Fruit fly (Drosophila melanogaster): ENCODE data around the gene Gorab.

Gene Gorab

DNA sequence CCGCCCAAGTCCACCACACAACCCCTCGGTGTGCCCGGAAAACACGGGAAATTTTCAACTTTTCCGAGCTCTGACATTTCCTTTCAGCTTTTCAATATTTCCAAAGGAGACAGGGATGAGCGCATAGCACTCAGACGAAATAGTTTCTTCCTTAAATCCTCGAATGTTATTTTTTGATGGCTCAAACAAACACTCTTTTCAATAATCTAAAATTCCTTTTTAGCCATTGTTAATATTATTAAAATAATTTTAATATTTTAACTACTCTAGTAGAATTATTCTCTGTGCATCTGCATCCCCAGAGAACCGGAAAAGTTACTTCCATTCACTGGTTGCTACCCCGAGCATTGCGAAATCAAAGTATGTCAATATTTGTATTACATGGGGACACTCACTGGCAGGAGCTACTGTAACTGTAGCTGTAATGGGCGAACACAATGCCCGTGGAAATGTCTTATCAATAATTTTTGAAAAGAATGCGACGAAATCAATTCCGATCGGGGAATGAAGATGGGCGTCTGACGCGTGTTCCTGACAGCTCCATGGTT is 29.1 kb upstream of the Gorab start:
- TF ChIP-seq lz (GFP tag; optimal IDR thresholded peaks at IDR 0.05): no peak
- TF ChIP-seq achi (GFP tag; optimal IDR thresholded peaks at IDR 0.05): no peak
- no peak for TF ChIP-seq CG11902 (GFP tag; optimal IDR thresholded peaks at IDR 0.05)
- no peak for TF ChIP-seq fd59A (GFP tag; optimal IDR thresholded peaks at IDR 0.05)
- no peak for TF ChIP-seq CG16779 (tag; optimal IDR thresholded peaks at IDR 0.05)
- no peak for TF ChIP-seq Hr38 (GFP tag; optimal IDR thresholded peaks at IDR 0.05)
- no peak for TF ChIP-seq Sox15 (GFP tag; optimal IDR thresholded peaks at IDR 0.05)
- no peak for TF ChIP-seq Smox (GFP tag; optimal IDR thresholded peaks at IDR 0.05)
- TF ChIP-seq ss (GFP tag; optimal IDR thresholded peaks at IDR 0.05): no peak
- TF ChIP-seq CG6276 (GFP tag; optimal IDR thresholded peaks at IDR 0.05): no peak
- TF ChIP-seq Gug (GFP tag; IDR thresholded peaks at IDR 0.05): no peak
- TF ChIP-seq Blimp-1 (GFP tag; optimal IDR thresholded peaks at IDR 0.05): no peak
- no peak for TF ChIP-seq Eip75B (GFP tag; optimal IDR thresholded peaks at IDR 0.05)
- TF ChIP-seq Hr4 (GFP tag; optimal IDR thresholded peaks at IDR 0.05): no peak

DNA sequence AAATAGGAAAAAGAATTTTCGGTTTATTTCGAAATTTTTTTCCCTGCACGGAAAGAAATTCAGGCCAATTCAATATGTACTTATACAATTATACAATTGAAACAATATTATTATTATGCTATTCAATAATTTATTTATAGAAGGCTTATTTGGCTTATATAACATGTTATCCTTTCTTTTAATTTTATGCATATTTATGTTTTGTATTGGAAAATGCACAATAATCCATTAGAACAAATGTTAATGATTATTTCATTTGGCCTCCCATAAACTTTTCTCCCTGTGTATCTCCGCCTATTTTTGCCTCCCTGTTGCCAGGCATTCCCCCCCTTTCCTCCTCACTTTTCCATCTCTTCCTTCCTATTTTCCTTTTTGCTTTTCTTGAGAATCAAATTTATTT is 19.2 kb upstream of the Gorab start:
- TF ChIP-seq CG8319 (GFP tag; optimal IDR thresholded peaks at IDR 0.05): no peak
- TF ChIP-seq spab (GFP tag; optimal IDR thresholded peaks at IDR 0.05): no peak
- no peak for TF ChIP-seq CG9139 (GFP tag; optimal IDR thresholded peaks at IDR 0.05)
- no peak for TF ChIP-seq CG32006 (GFP tag; optimal IDR thresholded peaks at IDR 0.05)
- no peak for TF ChIP-seq fkh (GFP tag; optimal IDR thresholded peaks at IDR 0.05)
- no peak for TF ChIP-seq topi (GFP tag; optimal IDR thresholded peaks at IDR 0.05)
- no peak for TF ChIP-seq Ets96B (tag; optimal IDR thresholded peaks at IDR 0.05)
- no peak for TF ChIP-seq CG11762 (GFP tag; optimal IDR thresholded peaks at IDR 0.05; ENCODE audit: insufficient read depth)
- no peak for TF ChIP-seq CG6854 (GFP tag; optimal IDR thresholded peaks at IDR 0.05)
- TF ChIP-seq net (GFP tag; optimal IDR thresholded peaks at IDR 0.05): no peak
- no peak for TF ChIP-seq esn (GFP tag; optimal IDR thresholded peaks at IDR 0.05)
- TF ChIP-seq CG1621 (tag; optimal IDR thresholded peaks at IDR 0.05): no peak
- no peak for TF ChIP-seq CG11902 (GFP tag; optimal IDR thresholded peaks at IDR 0.05)
- TF ChIP-seq CG11294 (GFP tag; IDR thresholded peaks at IDR 0.05): no peak; the same call in 1 of the 2 replicates
- TF ChIP-seq dsx (GFP tag; optimal IDR thresholded peaks at IDR 0.05; ENCODE audit: poor library complexity, severe bottlenecking): no peak
- TF ChIP-seq CG8119 (GFP tag; IDR thresholded peaks at IDR 0.05): no peak
- TF ChIP-seq Eip93F (GFP tag; optimal IDR thresholded peaks at IDR 0.05): no peak
- TF ChIP-seq cyc (GFP tag; optimal IDR thresholded peaks at IDR 0.05): no peak
- TF ChIP-seq Sox14 (GFP tag; optimal IDR thresholded peaks at IDR 0.05): no peak

DNA sequence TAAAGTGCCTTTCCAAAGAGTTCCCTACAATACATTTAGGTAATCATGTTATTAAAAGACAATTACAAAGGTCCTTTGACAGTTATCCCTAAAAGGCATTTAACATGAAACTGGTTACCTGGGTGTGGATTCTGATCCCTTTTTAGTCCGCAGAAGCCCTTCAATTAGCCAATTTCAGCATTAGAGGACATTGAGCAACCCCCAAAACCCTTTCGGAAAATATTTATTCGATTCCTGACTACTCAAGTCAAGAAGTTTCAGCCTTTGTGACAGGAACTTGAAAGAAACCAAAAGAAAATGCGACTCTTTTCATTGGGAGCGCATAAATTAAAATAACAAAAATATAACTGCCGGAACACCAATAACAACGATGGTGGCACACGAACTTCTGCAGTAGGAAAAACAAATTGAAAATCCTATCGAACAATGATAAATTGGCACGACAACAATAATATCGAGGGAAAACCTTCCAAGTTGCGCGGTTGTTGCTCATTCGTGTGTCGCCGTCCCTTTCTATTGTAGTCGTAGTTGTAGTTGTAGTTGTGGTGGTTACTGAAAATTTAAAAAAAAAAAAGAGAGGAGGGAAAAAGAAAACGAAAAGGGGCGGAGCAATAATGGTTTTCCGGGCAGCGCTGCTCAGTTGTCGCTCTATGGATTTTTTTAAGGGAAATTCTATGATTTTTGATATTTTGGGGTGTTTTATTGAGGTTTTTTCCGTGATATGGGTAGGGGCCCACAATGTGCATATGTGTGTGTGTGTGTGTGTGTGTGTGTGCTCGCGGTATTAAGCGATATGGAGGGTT is 17.2 kb upstream of the Gorab start:
- TF ChIP-seq Hr39 (GFP tag; optimal IDR thresholded peaks at IDR 0.05) (no peak), esn (GFP tag; optimal IDR thresholded peaks at IDR 0.05) (no peak)

DNA sequence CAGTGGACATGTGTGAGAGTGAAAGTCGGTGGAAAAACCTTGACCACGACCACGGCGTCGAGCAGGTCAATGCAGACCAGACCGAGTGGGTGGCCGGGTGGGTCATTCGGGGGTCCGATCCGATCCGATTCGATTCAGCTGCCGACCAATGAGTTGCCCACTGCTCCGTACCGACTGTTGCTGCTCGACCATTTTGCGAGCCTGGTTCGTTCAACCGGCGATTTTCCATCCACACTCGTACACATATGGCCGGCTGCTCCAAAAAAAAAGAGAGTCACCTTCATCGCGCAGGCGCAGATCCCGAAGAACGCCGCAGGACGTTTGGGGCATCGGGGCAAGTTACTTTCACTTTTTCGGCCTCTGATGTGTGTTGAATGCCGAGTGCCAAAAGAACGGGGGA is 15.9 kb upstream of the Gorab start:
- no peak for TF ChIP-seq Eip75B (GFP tag; optimal IDR thresholded peaks at IDR 0.05)
- no peak for TF ChIP-seq Smox (GFP tag; optimal IDR thresholded peaks at IDR 0.05)

DNA sequence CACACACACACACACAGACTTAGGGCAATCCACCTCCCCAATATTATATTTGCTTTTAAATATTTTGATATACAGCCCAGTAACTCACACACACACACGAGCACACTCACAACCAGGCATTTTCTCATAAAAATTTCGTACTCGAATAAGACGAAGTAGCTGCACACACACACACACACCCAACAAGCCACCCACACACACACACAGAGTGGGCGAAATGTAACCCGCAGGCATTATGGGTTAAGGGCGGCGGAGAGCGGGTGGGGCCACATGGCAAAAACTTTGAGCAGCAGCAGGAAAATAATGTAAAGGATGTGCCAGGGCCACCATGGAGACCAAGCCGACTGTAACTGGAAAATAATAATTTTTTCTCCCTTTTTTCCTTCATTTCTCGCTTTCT is 13.0 kb upstream of the Gorab start:
- TF ChIP-seq Ets96B (tag; optimal IDR thresholded peaks at IDR 0.05): no peak
- no peak for TF ChIP-seq CG11902 (GFP tag; optimal IDR thresholded peaks at IDR 0.05)
